Worm (Caenorhabditis elegans): ENCODE measurements around the gene lmd-5.
A peak's percentile ranks its signal among the peaks of the same experiment; 100 is the strongest.

lmd-5 gene

ce11 chrV:7106499-7107152, 16.8 kb upstream of the lmd-5 start:
- TF ChIP-seq skn-1 (tag; optimal IDR thresholded peaks at IDR 0.05) (no peak), ztf-1 (GFP tag; conservative IDR thresholded peaks at IDR 0.05) (no peak), egl-27 (tag; optimal IDR thresholded peaks at IDR 0.05) (no peak), nhr-12 (tag; optimal IDR thresholded peaks at IDR 0.05) (no peak), ceh-16 (tag; optimal IDR thresholded peaks at IDR 0.05) (no peak), nhr-129 (tag; optimal IDR thresholded peaks at IDR 0.05) (no peak), nhr-25 (tag; optimal IDR thresholded peaks at IDR 0.05) (no peak), lsy-2 (tag; optimal IDR thresholded peaks at IDR 0.05) (no peak), ZK546.5 (tag; optimal IDR thresholded peaks at IDR 0.05) (no peak), sma-9 (GFP tag; optimal IDR thresholded peaks at IDR 0.05) (no peak), sma-9 (tag; optimal IDR thresholded peaks at IDR 0.05) (no peak), ztf-11 (tag; optimal IDR thresholded peaks at IDR 0.05) (no peak), zag-1 (tag; optimal IDR thresholded peaks at IDR 0.05) (no peak), nhr-10 (tag; optimal IDR thresholded peaks at IDR 0.05) (no peak), unc-55 (GFP tag; optimal IDR thresholded peaks at IDR 0.05) (no peak), peb-1 (tag; optimal IDR thresholded peaks at IDR 0.05) (no peak)

DNA sequence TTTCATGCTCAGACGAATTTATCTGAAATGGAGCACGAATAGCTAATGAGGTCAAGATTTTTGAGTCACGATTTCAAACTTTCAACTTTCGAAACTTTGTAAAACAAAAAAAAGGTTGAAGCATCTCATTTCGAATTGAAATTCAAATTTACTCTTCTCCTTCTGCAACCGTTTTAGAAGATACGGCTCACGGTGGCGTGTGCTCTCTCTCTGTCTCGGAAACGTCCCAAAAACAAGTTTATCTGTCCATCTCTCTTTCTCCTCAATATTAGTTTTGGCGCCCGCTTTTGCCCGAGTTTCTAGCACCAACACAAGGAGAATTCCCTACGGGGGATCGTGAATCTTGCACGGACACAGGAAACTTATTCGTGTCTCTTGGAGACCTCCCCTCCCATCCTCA, 13.1 kb upstream of the lmd-5 start:
- no peak for TF ChIP-seq ceh-82 (tag; optimal IDR thresholded peaks at IDR 0.05)
- TF ChIP-seq ztf-4 (tag; optimal IDR thresholded peaks at IDR 0.05): no peak
- no peak for TF ChIP-seq dmd-4 (tag; optimal IDR thresholded peaks at IDR 0.05)
- no peak for TF ChIP-seq snpc-4 (tag; optimal IDR thresholded peaks at IDR 0.05)
- no peak for TF ChIP-seq elt-1 (tag; optimal IDR thresholded peaks at IDR 0.05)
- TF ChIP-seq nhr-23 (tag; optimal IDR thresholded peaks at IDR 0.05): no peak
- no peak for TF ChIP-seq sem-4 (tag; optimal IDR thresholded peaks at IDR 0.05)
- no peak for TF ChIP-seq nhr-10 (tag; optimal IDR thresholded peaks at IDR 0.05)
- TF ChIP-seq aly-2 (tag; optimal IDR thresholded peaks at IDR 0.05): no peak
- TF ChIP-seq blmp-1 (tag; optimal IDR thresholded peaks at IDR 0.05; ENCODE audit: insufficient read depth): no peak
- no peak for TF ChIP-seq lsy-2 (tag; optimal IDR thresholded peaks at IDR 0.05)
- no peak for TF ChIP-seq nhr-21 (tag; optimal IDR thresholded peaks at IDR 0.05)
- TF ChIP-seq nhr-6 (tag; optimal IDR thresholded peaks at IDR 0.05): no peak
- TF ChIP-seq lin-13 (GFP tag; optimal IDR thresholded peaks at IDR 0.05): no peak
- no peak for TF ChIP-seq ZK546.5 (tag; optimal IDR thresholded peaks at IDR 0.05)

DNA sequence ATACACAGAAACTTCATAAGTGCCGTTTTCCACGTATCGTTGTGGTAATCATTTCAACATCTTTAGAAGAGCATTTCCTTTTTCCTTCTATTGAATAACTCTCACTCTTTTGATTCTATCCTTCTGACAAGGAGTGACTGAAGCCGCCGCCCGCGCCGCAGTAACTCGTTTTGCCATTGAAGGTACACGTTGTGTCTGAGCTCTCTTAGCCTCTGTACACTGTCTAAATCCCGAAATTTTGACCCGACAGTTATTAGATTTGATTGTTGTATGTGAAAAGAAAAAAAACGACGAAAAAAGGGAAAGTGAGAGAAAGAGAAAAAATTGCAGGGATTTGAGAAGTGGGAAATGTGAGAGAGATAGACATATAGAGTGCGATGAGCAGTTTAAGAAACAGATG, 12.2 kb upstream of the lmd-5 start:
- TF ChIP-seq sma-9 (GFP tag; optimal IDR thresholded peaks at IDR 0.05) (peak; percentile 23), sma-9 (tag; optimal IDR thresholded peaks at IDR 0.05) (no peak), F13H6.1 (tag; optimal IDR thresholded peaks at IDR 0.05) (peak; percentile 15), gmeb-1 (tag; optimal IDR thresholded peaks at IDR 0.05) (no peak), C34F6.9 (tag; optimal IDR thresholded peaks at IDR 0.05) (peak; percentile 26), unc-55 (GFP tag; optimal IDR thresholded peaks at IDR 0.05) (peak; percentile 15)

DNA sequence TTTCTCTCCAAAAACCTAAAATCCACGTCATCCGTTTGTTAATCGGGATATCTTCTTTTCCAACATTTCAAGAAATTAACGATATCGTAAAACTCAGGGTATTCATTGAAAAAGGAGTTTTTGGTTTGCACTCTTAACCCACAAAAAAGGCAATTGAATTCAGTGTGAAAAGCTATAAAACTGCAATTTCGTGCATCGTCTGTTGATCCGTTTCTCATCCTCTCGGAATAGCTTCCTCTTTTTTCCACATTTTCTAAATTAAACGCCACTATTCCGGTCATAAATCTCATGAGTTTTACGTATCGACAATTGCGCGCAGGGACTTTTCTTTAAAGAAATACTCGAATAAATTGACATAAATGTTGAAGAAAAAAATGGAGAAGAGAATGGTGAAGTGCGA, 11.2 kb upstream of the lmd-5 start:
- TF ChIP-seq ztf-11 (tag; optimal IDR thresholded peaks at IDR 0.05) (no peak), nhr-25 (tag; optimal IDR thresholded peaks at IDR 0.05) (no peak), ceh-16 (tag; optimal IDR thresholded peaks at IDR 0.05) (no peak), skn-1 (tag; optimal IDR thresholded peaks at IDR 0.05) (no peak), sma-3 (GFP tag; optimal IDR thresholded peaks at IDR 0.05) (no peak), mab-5 (tag; optimal IDR thresholded peaks at IDR 0.05) (no peak), peb-1 (tag; optimal IDR thresholded peaks at IDR 0.05) (no peak), unc-55 (GFP tag; optimal IDR thresholded peaks at IDR 0.05) (no peak), aly-2 (tag; optimal IDR thresholded peaks at IDR 0.05) (no peak), unc-39 (tag; optimal IDR thresholded peaks at IDR 0.05) (no peak), gmeb-1 (tag; optimal IDR thresholded peaks at IDR 0.05) (no peak), ZK546.5 (tag; optimal IDR thresholded peaks at IDR 0.05) (no peak), mdl-1 (tag; optimal IDR thresholded peaks at IDR 0.05) (no peak), F13H6.1 (tag; optimal IDR thresholded peaks at IDR 0.05) (no peak), nhr-12 (tag; optimal IDR thresholded peaks at IDR 0.05) (no peak), dmd-4 (tag; optimal IDR thresholded peaks at IDR 0.05) (no peak), C34F6.9 (tag; optimal IDR thresholded peaks at IDR 0.05) (no peak)

- TF ChIP-seq C34F6.9 (tag; optimal IDR thresholded peaks at IDR 0.05) (no peak), sma-9 (GFP tag; optimal IDR thresholded peaks at IDR 0.05) (no peak), sma-9 (tag; optimal IDR thresholded peaks at IDR 0.05) (no peak), nhr-10 (tag; optimal IDR thresholded peaks at IDR 0.05) (no peak), lin-11 (tag; optimal IDR thresholded peaks at IDR 0.05) (no peak), unc-55 (GFP tag; optimal IDR thresholded peaks at IDR 0.05) (no peak), fos-1 (tag; optimal IDR thresholded peaks at IDR 0.05) (no peak)
These were observed 4.7 kb upstream of the lmd-5 start, which contains the start of gene srx-33 for ce11 chrV:7118796-7119195. Gene srx-33 (minus strand): TSS chrV:7118896.
